Worm (Caenorhabditis elegans) whole organism, late embryonic: ENCODE results near the gene C52E2.4.
"Not testable (repeated sequence)": the region's sequence is repeated elsewhere in the genome, so short reads cannot be mapped to it uniquely, and the experiment has no call there.

ENCODE experiments used
- dmd-4 ChIP-seq: sonication (generic microtip); optimal IDR thresholded peaks from 2 replicates; lab custom pipeline; 2016; ENCODE audit warnings: borderline replicate concordance, missing genetic modification characterization, missing compliant biosample characterization
- unc-3 ChIP-seq, 2 experiments: fragments of 200-800 bp in 1 of 2; sonication (Bioruptor generic) in 1 of 2; sonication (generic microtip) in 1 of 2; conservative IDR thresholded peaks in 1 of 2; optimal IDR thresholded peaks in 1 of 2; 2 replicates each; pipeline versions ENCODE4 v1.3.6 to Lab custom; 2016 to 2022; ENCODE audit warnings: missing compliant biosample characterization in 2 of 2, missing genetic modification characterization in 2 of 2, missing genetic modification reagents in 1 of 2
- zip-5 ChIP-seq: sonication (generic microtip); optimal IDR thresholded peaks from 2 replicates; lab custom pipeline; 2016; ENCODE audit warnings: missing genetic modification characterization, missing compliant biosample characterization

DNA sequence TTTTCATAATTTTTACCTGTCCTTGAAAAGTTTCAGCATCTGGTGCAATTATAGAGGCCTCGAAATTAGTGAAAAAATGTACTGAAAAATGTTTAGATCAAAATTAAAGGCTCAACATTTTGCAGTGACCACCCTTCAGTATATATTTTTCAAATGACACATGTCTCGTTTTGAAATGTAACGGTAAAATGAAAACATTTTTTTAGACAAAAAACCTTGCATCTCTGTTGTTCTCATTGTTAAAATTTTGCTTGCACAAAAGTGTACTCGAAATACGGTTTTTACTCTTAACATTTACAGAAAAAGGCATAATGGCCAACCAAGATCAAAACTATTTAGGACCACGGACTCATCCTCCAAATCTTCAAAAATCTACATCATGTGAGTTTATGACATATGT lies 18.6 kb upstream of the C52E2.4 start, which contains the start of gene math-41:
- TF ChIP-seq unc-3 (GFP tag; conservative IDR thresholded peaks at IDR 0.05; lab: Robert Waterston, UW); unc-3 (tag; optimal IDR thresholded peaks at IDR 0.05; lab: Kevin White, UChicago); zip-5 (tag; lab: Kevin White, UChicago); dmd-4 (tag; lab: Kevin White, UChicago): not testable (repeated sequence)
